Worm (Caenorhabditis elegans) whole organism, L3 larva: ENCODE data around the gene R04B5.5.

Source experiments
- lin-39 ChIP-seq: fragments of 150-350 bp; optimal IDR thresholded peaks from 2 replicates; lab custom pipeline; 2018; ENCODE audit warnings: missing biosample characterization, missing genetic modification reagents, missing genetic modification characterization
- skn-1 ChIP-seq: fragments of 150-350 bp; optimal IDR thresholded peaks from 2 replicates; lab custom pipeline; 2014; ENCODE audit warnings: missing biosample characterization, missing genetic modification characterization
- ztf-11 ChIP-seq: fragments of 150-350 bp; optimal IDR thresholded peaks from 2 replicates; lab custom pipeline; 2014; ENCODE audit warnings: missing biosample characterization, missing genetic modification characterization

- TF ChIP-seq ztf-11, result no peak
- no peak for TF ChIP-seq lin-39 (tag; lab: Kevin White, UChicago)
- TF ChIP-seq skn-1 (tag; lab: Kevin White, UChicago), result no peak
These were observed 27.2 kb upstream of the R04B5.5 start for ce11 chrV:10060039-10060438.
